Worm (Caenorhabditis elegans): Measurements from ENCODE around the gene prdm-14.

ce11 chrX:9068075-9068474 lies 22.1 kb downstream of the prdm-14 start:
- no peak for TF ChIP-seq ZK546.5 (tag; optimal IDR thresholded peaks at IDR 0.05)
- peak in 1 of 2 experiments; percentile 63 for TF ChIP-seq mdl-1 (tag; optimal IDR thresholded peaks at IDR 0.05)
- TF ChIP-seq nhr-76 (tag; optimal IDR thresholded peaks at IDR 0.05): no peak
- TF ChIP-seq nhr-111 (GFP tag; optimal IDR thresholded peaks at IDR 0.05): no peak
- no peak for TF ChIP-seq ztf-11 (tag; optimal IDR thresholded peaks at IDR 0.05)

Data from whole organism, L4 larva.